Fruit fly (Drosophila melanogaster) whole organism, adult: ENCODE data around the gene Hph.
A peak's percentile ranks its signal among the peaks of the same experiment; 100 is the strongest.

Source experiments
- CG11617 ChIP-seq: fragments of 200-800 bp; sonication (Bioruptor generic); optimal IDR thresholded peaks from 2 replicates; lab custom pipeline; 2017; ENCODE audit warnings: mild to moderate bottlenecking, missing biosample characterization, missing genetic modification reagents, missing genetic modification characterization
- CG12768 ChIP-seq: fragments of 200-800 bp; sonication (Bioruptor generic); optimal IDR thresholded peaks from 2 replicates; lab custom pipeline; 2017; ENCODE audit warnings: missing biosample characterization, missing genetic modification characterization, mild to moderate bottlenecking, moderate library complexity, missing genetic modification reagents
- CG14711 ChIP-seq: fragments of 200-800 bp; sonication (Bioruptor generic); optimal IDR thresholded peaks from 2 replicates; lab custom pipeline; 2018; ENCODE audit warnings: missing biosample characterization, mild to moderate bottlenecking, missing genetic modification characterization, moderate library complexity
- CG1620 ChIP-seq: fragments of 200-800 bp; sonication (Bioruptor generic); optimal IDR thresholded peaks from 2 replicates; lab custom pipeline; 2016; ENCODE audit warnings: missing biosample characterization, missing genetic modification characterization
- CG33017 ChIP-seq: fragments of 200-800 bp; sonication (Bioruptor generic); optimal IDR thresholded peaks from 2 replicates; lab custom pipeline; 2018; ENCODE audit warnings: missing biosample characterization, mild to moderate bottlenecking, missing genetic modification characterization, moderate library complexity
- CG5204 ChIP-seq: fragments of 200-800 bp; sonication (Bioruptor generic); optimal IDR thresholded peaks from 2 replicates; lab custom pipeline; 2016; ENCODE audit warnings: missing biosample characterization, missing genetic modification characterization
- CG7045 ChIP-seq: fragments of 200-800 bp; sonication (Bioruptor generic); optimal IDR thresholded peaks from 2 replicates; lab custom pipeline; 2017; ENCODE audit warnings: missing biosample characterization, mild to moderate bottlenecking, missing genetic modification characterization
- CG7101 ChIP-seq: fragments of 200-800 bp; sonication (Bioruptor generic); optimal IDR thresholded peaks from 2 replicates; lab custom pipeline; 2018; ENCODE audit warnings: missing biosample characterization, mild to moderate bottlenecking, missing genetic modification characterization, moderate library complexity
- Clk ChIP-seq: fragments of 200-800 bp; sonication (Bioruptor generic); optimal IDR thresholded peaks from 2 replicates; lab custom pipeline; 2017; ENCODE audit warnings: missing biosample characterization, missing genetic modification characterization
- Crg-1 ChIP-seq: fragments of 200-800 bp; sonication (Bioruptor generic); optimal IDR thresholded peaks from 2 replicates; lab custom pipeline; 2016; ENCODE audit warnings: missing biosample characterization, missing genetic modification characterization
- Hr96 ChIP-seq: fragments of 200-800 bp; sonication (Bioruptor generic); optimal IDR thresholded peaks from 2 replicates; lab custom pipeline; 2016; ENCODE audit warnings: missing biosample characterization, missing genetic modification characterization
- Mnt ChIP-seq: fragments of 200-800 bp; sonication (Bioruptor generic); optimal IDR thresholded peaks from 2 replicates; lab custom pipeline; 2016; ENCODE audit warnings: missing biosample characterization, mild to moderate bottlenecking, missing genetic modification characterization
- bab1 ChIP-seq: fragments of 200-800 bp; sonication (Bioruptor generic); optimal IDR thresholded peaks from 3 replicates; lab custom pipeline; 2019; ENCODE audit warnings: missing biosample characterization, mild to moderate bottlenecking, missing genetic modification characterization, moderate library complexity
- cic ChIP-seq: fragments of 200-800 bp; sonication (Bioruptor generic); optimal IDR thresholded peaks from 2 replicates; lab custom pipeline; 2017; ENCODE audit warnings: missing biosample characterization, mild to moderate bottlenecking, missing genetic modification characterization, moderate library complexity
- cnc ChIP-seq, 2 experiments: fragments of >200 bp; optimal IDR thresholded peaks; 2 replicates each; lab custom pipeline; 2017
- kay ChIP-seq: fragments of 200-800 bp; sonication (Bioruptor generic); peaks from one replicate; lab custom pipeline; 2016; ENCODE audit warnings: missing biosample characterization, missing genetic modification characterization, borderline replicate concordance
- ovo ChIP-seq: fragments of 200-800 bp; sonication (Bioruptor generic); optimal IDR thresholded peaks from 2 replicates; lab custom pipeline; 2016; ENCODE audit warnings: missing biosample characterization, missing genetic modification characterization
- pad ChIP-seq: fragments of 200-800 bp; sonication (Bioruptor generic); optimal IDR thresholded peaks from 3 replicates; lab custom pipeline; 2017; ENCODE audit warnings: missing biosample characterization, missing genetic modification characterization, mild to moderate bottlenecking, moderate library complexity, missing genetic modification reagents
- tj ChIP-seq: fragments of 200-800 bp; sonication (Bioruptor generic); optimal IDR thresholded peaks from 3 replicates; lab custom pipeline; 2017; ENCODE audit warnings: missing biosample characterization, mild to moderate bottlenecking, missing genetic modification characterization, moderate library complexity
- toe ChIP-seq: fragments of 200-800 bp; sonication (Bioruptor generic); optimal IDR thresholded peaks from 2 replicates; lab custom pipeline; 2016; ENCODE audit warnings: missing biosample characterization, missing genetic modification characterization

The Hph gene

DNA sequence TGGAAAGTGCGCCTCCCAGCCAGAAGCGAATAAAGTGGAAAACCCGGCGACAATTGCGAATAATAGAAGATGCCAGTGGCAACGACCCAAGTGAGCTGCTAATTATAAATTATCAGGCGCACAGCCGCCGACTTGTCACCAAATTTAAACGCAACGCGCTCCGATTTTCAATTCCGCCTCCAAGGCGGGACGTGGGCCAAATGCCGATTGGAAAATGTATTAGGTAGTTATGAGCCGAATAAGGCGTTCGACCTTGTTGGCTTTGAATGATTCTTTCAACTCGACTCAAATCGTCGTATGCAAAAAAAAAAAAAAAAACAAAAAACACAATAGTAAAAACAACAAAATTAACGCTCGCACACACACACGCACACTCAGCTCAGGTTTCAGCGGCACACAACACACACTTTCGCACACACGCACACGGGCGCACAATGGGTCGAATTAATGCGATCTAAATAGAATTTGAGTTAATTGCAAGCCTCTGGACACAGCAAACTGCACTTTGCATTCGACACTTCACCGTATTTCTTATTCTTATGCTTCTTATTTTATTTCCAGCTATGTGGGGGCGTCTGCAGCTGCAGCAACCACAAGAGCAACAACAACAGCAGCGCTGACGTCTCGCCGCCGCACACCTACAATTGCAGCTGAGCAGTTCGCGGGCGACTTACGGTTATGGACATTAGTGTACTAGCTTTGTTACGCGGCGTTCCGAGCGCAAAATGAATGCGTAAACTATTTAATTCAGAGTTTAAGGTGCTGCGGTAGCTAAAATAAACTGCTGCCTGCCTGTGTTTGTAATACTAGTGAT, 25.2 kb upstream of the Hph start:
- no peak for TF ChIP-seq toe
- no peak for TF ChIP-seq ovo
- TF ChIP-seq cic: no peak
- TF ChIP-seq tj (GFP tag; lab: Kevin White, UChicago): peak; percentile 86
- peak; percentile 3 for TF ChIP-seq CG12768 (GFP tag; lab: Kevin White, UChicago)
- no peak for TF ChIP-seq CG5204 (GFP tag; lab: Kevin White, UChicago)

DNA sequence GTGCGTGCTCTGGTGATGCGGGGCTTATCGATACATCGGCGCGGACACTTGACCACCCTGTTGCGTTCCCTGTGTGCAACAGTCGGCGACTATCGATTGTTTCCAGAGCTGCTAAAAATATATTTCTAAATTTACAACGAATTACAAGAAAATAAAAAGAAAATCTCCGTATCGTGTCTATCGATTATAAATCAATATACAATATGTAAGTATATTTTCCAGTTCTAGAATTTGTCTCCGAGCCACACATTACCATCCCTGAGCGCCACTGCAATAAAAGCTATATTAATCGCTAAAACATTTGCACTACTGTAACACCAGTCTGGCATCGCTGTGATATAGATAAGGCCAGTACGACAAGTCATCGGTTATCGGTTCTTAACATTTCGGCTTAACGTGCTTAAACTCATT, 24.6 kb upstream of the Hph start, which contains the start of the genes Kat60 and Mms19:
Kat60 (minus strand) TSS at position 13 of the 411 bp plus-strand sequence.
Mms19 (plus strand) TSS at position 347 of the 411 bp plus-strand sequence.
- TF ChIP-seq pad (GFP tag; lab: Kevin White, UChicago) (peak; percentile 58), CG12768 (GFP tag; lab: Kevin White, UChicago) (peak; percentile 43), ovo (peak; percentile 62), bab1 (GFP tag; lab: Kevin White, UChicago) (peak; percentile 32), cic (no peak), kay (GFP tag; lab: Kevin White, UChicago) (no peak), Crg-1 (GFP tag; lab: Kevin White, UChicago) (peak; percentile 17), tj (GFP tag; lab: Kevin White, UChicago) (peak; percentile 76), cnc (optimal IDR thresholded peaks at IDR 0.05; lab: Kevin White, UChicago) (no peak), CG14711 (tag; lab: Kevin White, UChicago) (peak; percentile 91), CG33017 (tag; lab: Kevin White, UChicago) (peak; percentile 44), CG1620 (GFP tag; lab: Kevin White, UChicago) (peak; percentile 86), toe (peak; percentile 93), CG5204 (GFP tag; lab: Kevin White, UChicago) (no peak), Mnt (GFP tag; lab: Kevin White, UChicago) (peak; percentile 80), Hr96 (no peak), Clk (peak; percentile 59), CG11617 (GFP tag; lab: Kevin White, UChicago) (peak; percentile 56), CG7101 (peak; percentile 61), CG7045 (GFP tag; lab: Kevin White, UChicago) (peak; percentile 64)

DNA sequence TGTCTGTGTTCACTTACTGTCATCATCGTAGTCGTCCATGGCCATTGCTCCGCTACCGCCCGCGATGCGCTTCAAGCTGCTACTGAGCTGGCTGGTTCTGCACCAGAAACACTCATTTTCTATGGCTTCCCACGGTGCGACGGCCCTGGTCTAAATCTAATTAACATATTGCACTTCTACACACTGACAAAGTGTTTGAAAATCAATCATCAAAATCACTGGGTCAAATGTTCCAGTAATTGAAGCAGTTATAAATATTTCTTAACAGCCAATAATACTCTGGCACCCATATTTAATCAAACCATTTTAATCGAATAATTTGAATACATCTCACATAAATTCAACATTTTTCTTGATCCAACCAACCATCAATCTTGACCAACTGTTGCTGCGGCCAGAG, 19.6 kb upstream of the Hph start, which contains the start of gene rtp:
rtp (minus strand) TSS at position 101 of the 400 bp plus-strand sequence.
- no peak for TF ChIP-seq kay (GFP tag; lab: Kevin White, UChicago)
- TF ChIP-seq ovo: no peak
- TF ChIP-seq Clk: no peak
- no peak for TF ChIP-seq CG5204 (GFP tag; lab: Kevin White, UChicago)
- no peak for TF ChIP-seq pad (GFP tag; lab: Kevin White, UChicago)
- no peak for TF ChIP-seq CG1620 (GFP tag; lab: Kevin White, UChicago)
- TF ChIP-seq tj (GFP tag; lab: Kevin White, UChicago): no peak
- TF ChIP-seq CG14711 (tag; lab: Kevin White, UChicago): no peak
- no peak for TF ChIP-seq Mnt (GFP tag; lab: Kevin White, UChicago)
- no peak for TF ChIP-seq cnc (optimal IDR thresholded peaks at IDR 0.05; lab: Kevin White, UChicago)
- no peak for TF ChIP-seq Hr96
- TF ChIP-seq CG7101: no peak
- TF ChIP-seq Crg-1 (GFP tag; lab: Kevin White, UChicago): no peak
- no peak for TF ChIP-seq toe

DNA sequence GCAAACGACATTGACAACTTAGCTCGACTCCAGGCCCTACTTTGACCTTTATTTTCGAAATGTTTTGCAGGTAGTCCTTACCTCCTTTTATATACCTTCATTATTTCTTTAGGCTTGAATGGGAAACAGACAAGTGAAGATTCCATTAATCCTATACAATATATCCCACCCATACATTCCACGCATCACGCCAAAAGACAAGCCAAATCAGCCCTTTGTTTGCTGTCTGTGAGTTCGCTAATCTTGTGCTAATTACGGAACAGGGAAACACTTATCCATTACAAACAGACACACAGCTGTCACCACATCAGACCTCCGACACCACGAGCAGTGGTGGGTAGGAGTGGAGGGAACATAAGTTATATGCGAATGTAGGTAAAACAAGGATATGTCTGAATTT, 16.1 kb upstream of the Hph start, which contains the start of gene CG33293:
CG33293 (minus strand) TSS at position 15 of the 400 bp plus-strand sequence.
- TF ChIP-seq CG7045 (GFP tag; lab: Kevin White, UChicago) (no peak), tj (GFP tag; lab: Kevin White, UChicago) (no peak), Crg-1 (GFP tag; lab: Kevin White, UChicago) (no peak), cnc (optimal IDR thresholded peaks at IDR 0.05; lab: Kevin White, UChicago) (no peak), Mnt (GFP tag; lab: Kevin White, UChicago) (no peak), ovo (no peak), CG5204 (GFP tag; lab: Kevin White, UChicago) (no peak), Hr96 (no peak), Clk (no peak), CG7101 (no peak), CG33017 (tag; lab: Kevin White, UChicago) (no peak), kay (GFP tag; lab: Kevin White, UChicago) (no peak), pad (GFP tag; lab: Kevin White, UChicago) (no peak)

- TF ChIP-seq bab1 (GFP tag; lab: Kevin White, UChicago) (no peak), CG7101 (no peak), ovo (no peak), Hr96 (no peak), CG7045 (GFP tag; lab: Kevin White, UChicago) (no peak), Crg-1 (GFP tag; lab: Kevin White, UChicago) (no peak), toe (no peak), Mnt (GFP tag; lab: Kevin White, UChicago) (no peak), cnc (optimal IDR thresholded peaks at IDR 0.05; lab: Kevin White, UChicago) (no peak), CG5204 (GFP tag; lab: Kevin White, UChicago) (no peak), tj (GFP tag; lab: Kevin White, UChicago) (no peak)
These were observed 9.9 kb upstream of the Hph start for dm6 chr3R:5246950-5247349.

- TF ChIP-seq CG33017 (tag; lab: Kevin White, UChicago) (no peak), kay (GFP tag; lab: Kevin White, UChicago) (peak; percentile 93)
These were observed 7.5 kb upstream of the Hph start for dm6 chr3R:5249308-5249707.
